Fruit fly (Drosophila melanogaster) whole organism, embryonic: ENCODE measurements around the gene CG12147.

ENCODE experiments used
- Atf-2 ChIP-seq: fragments of 200-800 bp; sonication (Bioruptor generic); optimal IDR thresholded peaks from 2 replicates; lab custom pipeline; 2016; ENCODE audit warnings: missing biosample characterization, missing genetic modification characterization
- CG10366 ChIP-seq: fragments of 200-800 bp; sonication (Bioruptor generic); IDR thresholded peaks from 2 replicates; pipeline ENCODE4 v1.3.6; 2022; ENCODE audit warnings: missing biosample characterization, missing genetic modification characterization
- CG10462 ChIP-seq: fragments of 200-800 bp; sonication (Bioruptor generic); optimal IDR thresholded peaks from 2 replicates; lab custom pipeline; 2016; ENCODE audit warnings: missing biosample characterization, missing genetic modification characterization
- CG10959 ChIP-seq: fragments of 200-800 bp; sonication (Bioruptor generic); IDR thresholded peaks from 2 replicates; pipeline ENCODE4 v1.3.6; 2022; ENCODE audit warnings: missing biosample characterization, missing genetic modification characterization
- CG14710 ChIP-seq: fragments of 200-800 bp; sonication (Bioruptor generic); optimal IDR thresholded peaks from 3 replicates; lab custom pipeline; 2019; ENCODE audit warnings: missing biosample characterization, mild to moderate bottlenecking, missing genetic modification characterization, moderate library complexity
- CG15011 ChIP-seq: fragments of 200-800 bp; sonication (Bioruptor generic); optimal IDR thresholded peaks from 3 replicates; lab custom pipeline; 2018; ENCODE audit warnings: missing biosample characterization, mild to moderate bottlenecking, missing genetic modification characterization
- CG15514 ChIP-seq: fragments of 200-800 bp; sonication (Bioruptor generic); optimal IDR thresholded peaks from 3 replicates; lab custom pipeline; 2017; ENCODE audit warnings: missing biosample characterization, missing genetic modification characterization, mild to moderate bottlenecking, moderate library complexity, missing genetic modification reagents
- CG16863 ChIP-seq: fragments of 200-800 bp; sonication (Bioruptor generic); optimal IDR thresholded peaks from 3 replicates; lab custom pipeline; 2016; ENCODE audit warnings: missing biosample characterization, missing genetic modification characterization
- CG17359 ChIP-seq: fragments of 200-800 bp; sonication (Bioruptor generic); optimal IDR thresholded peaks from 3 replicates; lab custom pipeline; 2018; ENCODE audit warnings: missing biosample characterization, mild to moderate bottlenecking, missing genetic modification characterization, moderate library complexity
- CG1832 ChIP-seq: fragments of 200-800 bp; sonication (Bioruptor generic); optimal IDR thresholded peaks from 2 replicates; lab custom pipeline; 2017; ENCODE audit warnings: missing biosample characterization, mild to moderate bottlenecking, missing genetic modification characterization, inconsistent platforms
- CG2202 ChIP-seq: fragments of 200-800 bp; sonication (Bioruptor generic); optimal IDR thresholded peaks from 2 replicates; lab custom pipeline; 2018; ENCODE audit warnings: missing biosample characterization, mild to moderate bottlenecking, missing genetic modification characterization
- CG31224 ChIP-seq: fragments of 200-800 bp; sonication (Bioruptor generic); IDR thresholded peaks from 2 replicates; pipeline ENCODE4 v1.3.6; 2022; ENCODE audit warnings: missing biosample characterization, missing genetic modification characterization
- CG3163 ChIP-seq: fragments of 200-800 bp; sonication (Bioruptor generic); optimal IDR thresholded peaks from 3 replicates; lab custom pipeline; 2016; ENCODE audit warnings: missing biosample characterization, missing genetic modification characterization
- CG32772 ChIP-seq: fragments of 200-800 bp; sonication (Bioruptor generic); IDR thresholded peaks from 2 replicates; pipeline ENCODE4 v1.3.6; 2022; ENCODE audit warnings: missing biosample characterization, missing genetic modification characterization
- CG3407 ChIP-seq: fragments of 200-800 bp; sonication (Bioruptor generic); optimal IDR thresholded peaks from 2 replicates; lab custom pipeline; 2018; ENCODE audit warnings: missing biosample characterization, mild to moderate bottlenecking, missing genetic modification characterization
- CG34224 ChIP-seq: fragments of 200-800 bp; sonication (Bioruptor generic); IDR thresholded peaks from 3 replicates; pipeline ENCODE4 v1.3.6; 2022; ENCODE audit warnings: missing biosample characterization, missing genetic modification characterization; ENCODE audit not compliant: partially characterized antibody
- CG34422 ChIP-seq: fragments of 200-800 bp; sonication (Bioruptor generic); IDR thresholded peaks from 3 replicates; pipeline ENCODE4 v1.3.6; 2022; ENCODE audit warnings: missing biosample characterization, missing genetic modification characterization
- CG43689 ChIP-seq: fragments of 200-800 bp; sonication (Bioruptor generic); IDR thresholded peaks from 2 replicates; pipeline ENCODE4 v1.3.6; 2022; ENCODE audit warnings: missing biosample characterization, missing genetic modification characterization
- CG7372 ChIP-seq: fragments of 200-800 bp; sonication (Bioruptor generic); IDR thresholded peaks from 2 replicates; pipeline ENCODE4 v1.3.6; 2022; ENCODE audit warnings: missing biosample characterization, missing genetic modification characterization
- CG9876 ChIP-seq: fragments of 200-800 bp; sonication (Bioruptor generic); optimal IDR thresholded peaks from 2 replicates; lab custom pipeline; 2016; ENCODE audit warnings: missing biosample characterization, missing genetic modification characterization
- CoRest ChIP-seq: fragments of 200-800 bp; sonication (Bioruptor generic); optimal IDR thresholded peaks from 3 replicates; lab custom pipeline; 2018; ENCODE audit warnings: missing biosample characterization, mild to moderate bottlenecking, missing genetic modification characterization, moderate library complexity
- CrebB ChIP-seq: fragments of 200-800 bp; sonication (Bioruptor generic); optimal IDR thresholded peaks from 3 replicates; lab custom pipeline; 2018; ENCODE audit warnings: missing biosample characterization, mild to moderate bottlenecking, missing genetic modification characterization
- D19B ChIP-seq: fragments of 200-800 bp; sonication (Bioruptor generic); optimal IDR thresholded peaks from 2 replicates; lab custom pipeline; 2017; ENCODE audit warnings: missing biosample characterization, mild to moderate bottlenecking, missing genetic modification characterization
- Dek ChIP-seq: fragments of 200-800 bp; sonication (Bioruptor generic); optimal IDR thresholded peaks from 3 replicates; lab custom pipeline; 2019; ENCODE audit warnings: missing biosample characterization, mild to moderate bottlenecking, missing genetic modification characterization, moderate library complexity
- Dref ChIP-seq: fragments of 200-800 bp; sonication (Bioruptor generic); IDR thresholded peaks from 2 replicates; pipeline ENCODE4 v1.3.6; 2022; ENCODE audit warnings: missing biosample characterization, missing genetic modification characterization
- Jarid2 ChIP-seq: fragments of 200-800 bp; sonication (Bioruptor generic); optimal IDR thresholded peaks from 3 replicates; lab custom pipeline; 2017; ENCODE audit warnings: mild to moderate bottlenecking, missing biosample characterization, missing genetic modification reagents, missing genetic modification characterization
- Kr ChIP-seq: fragments of 200-800 bp; sonication (Bioruptor generic); optimal IDR thresholded peaks from 2 replicates; lab custom pipeline; 2017; ENCODE audit warnings: missing biosample characterization, mild to moderate bottlenecking, missing genetic modification characterization
- Mes4 ChIP-seq: fragments of 200-800 bp; sonication (Bioruptor generic); optimal IDR thresholded peaks from 2 replicates; lab custom pipeline; 2016; ENCODE audit warnings: missing biosample characterization, missing genetic modification characterization
- Side ChIP-seq: fragments of 200-800 bp; sonication (Bioruptor generic); optimal IDR thresholded peaks from 2 replicates; lab custom pipeline; 2016; ENCODE audit warnings: missing biosample characterization, missing genetic modification characterization
- Stat92E ChIP-seq, 3 experiments: fragments of >200 bp in 2 of 3; fragments of 200-800 bp in 1 of 3; sonication (Bioruptor generic) in 1 of 3; optimal IDR thresholded peaks; 2 replicates each; lab custom pipeline; 2017 to 2019; ENCODE audit warnings: missing biosample characterization in 3 of 3, missing genetic modification characterization in 3 of 3, mild to moderate bottlenecking in 1 of 3, moderate library complexity in 1 of 3
- cad ChIP-seq: fragments of >200 bp; optimal IDR thresholded peaks from 2 replicates; lab custom pipeline; 2017; ENCODE audit warnings: missing biosample characterization, missing genetic modification characterization
- cwo ChIP-seq: fragments of 200-800 bp; sonication (Bioruptor generic); optimal IDR thresholded peaks from 3 replicates; lab custom pipeline; 2017; ENCODE audit warnings: missing biosample characterization, missing genetic modification characterization, mild to moderate bottlenecking, moderate library complexity, missing genetic modification reagents
- disco-r ChIP-seq: fragments of 200-800 bp; sonication (Bioruptor generic); optimal IDR thresholded peaks from 2 replicates; lab custom pipeline; 2016; ENCODE audit warnings: missing biosample characterization, missing genetic modification characterization
- fd64A ChIP-seq: fragments of 200-800 bp; sonication (Bioruptor generic); optimal IDR thresholded peaks from 3 replicates; lab custom pipeline; 2018; ENCODE audit warnings: missing biosample characterization, mild to moderate bottlenecking, missing genetic modification characterization
- ftz-f1 ChIP-seq: fragments of 200-800 bp; sonication (Bioruptor generic); optimal IDR thresholded peaks from 2 replicates; lab custom pipeline; 2016; ENCODE audit warnings: missing biosample characterization, missing genetic modification characterization
- hkb ChIP-seq, 2 experiments: fragments of 200-800 bp in 1 of 2; fragments of >200 bp in 1 of 2; sonication (Bioruptor generic) in 1 of 2; IDR thresholded peaks in 1 of 2; optimal IDR thresholded peaks in 1 of 2; 2 replicates each; pipeline versions ENCODE4 v1.3.6 to Lab custom; 2017 to 2022; ENCODE audit warnings: missing biosample characterization in 1 of 2, missing genetic modification characterization in 1 of 2
- insv ChIP-seq, 2 experiments: fragments of 200-800 bp; sonication (Bioruptor generic); optimal IDR thresholded peaks; 3 replicates each; lab custom pipeline; 2016 to 2018; ENCODE audit warnings: missing biosample characterization in 2 of 2, missing genetic modification characterization in 2 of 2
- jumu ChIP-seq: fragments of 200-800 bp; sonication (Bioruptor generic); optimal IDR thresholded peaks from 3 replicates; lab custom pipeline; 2016; ENCODE audit warnings: missing biosample characterization, missing genetic modification characterization
- klu ChIP-seq: fragments of 200-800 bp; sonication (Bioruptor generic); IDR thresholded peaks from 2 replicates; pipeline ENCODE4 v1.3.6; 2022; ENCODE audit warnings: missing biosample characterization, missing genetic modification characterization
- p53 ChIP-seq: fragments of 200-800 bp; sonication (Bioruptor generic); optimal IDR thresholded peaks from 2 replicates; lab custom pipeline; 2016; ENCODE audit warnings: missing biosample characterization, missing genetic modification characterization
- row ChIP-seq: fragments of 200-800 bp; sonication (Bioruptor generic); IDR thresholded peaks from 3 replicates; pipeline ENCODE4 v1.3.6; 2022; ENCODE audit warnings: missing biosample characterization, missing genetic modification characterization
- sc ChIP-seq, 3 experiments: fragments of >200 bp in 2 of 3; fragments of 200-800 bp in 1 of 3; sonication (Bioruptor generic) in 1 of 3; optimal IDR thresholded peaks; 2 replicates in 2 of 3; 3 replicates in 1 of 3; lab custom pipeline; 2017; ENCODE audit warnings: mild to moderate bottlenecking in 1 of 3, missing biosample characterization in 1 of 3, missing genetic modification characterization in 1 of 3, missing genetic modification reagents in 1 of 3
- sima ChIP-seq: fragments of 200-800 bp; sonication (Bioruptor generic); optimal IDR thresholded peaks from 2 replicates; lab custom pipeline; 2016; ENCODE audit warnings: missing biosample characterization, missing genetic modification characterization
- slbo ChIP-seq: fragments of 200-800 bp; sonication (Bioruptor generic); IDR thresholded peaks from 2 replicates; pipeline ENCODE4 v1.3.6; 2022; ENCODE audit warnings: missing biosample characterization, missing genetic modification characterization
- sna ChIP-seq: fragments of 200-800 bp; sonication (Bioruptor generic); IDR thresholded peaks from 2 replicates; pipeline ENCODE4 v1.3.6; 2022; ENCODE audit warnings: missing biosample characterization, missing genetic modification characterization; ENCODE audit not compliant: partially characterized antibody
- sqz ChIP-seq: fragments of 200-800 bp; sonication (Bioruptor generic); optimal IDR thresholded peaks from 3 replicates; lab custom pipeline; 2018; ENCODE audit warnings: missing biosample characterization, mild to moderate bottlenecking, missing genetic modification characterization
- ttk ChIP-seq: fragments of 200-800 bp; sonication (Bioruptor generic); IDR thresholded peaks from 2 replicates; pipeline ENCODE4 v2.1.2; 2022; ENCODE audit warnings: missing biosample characterization, missing genetic modification characterization
- unpg ChIP-seq: fragments of 200-800 bp; sonication (Bioruptor generic); optimal IDR thresholded peaks from 3 replicates; lab custom pipeline; 2018; ENCODE audit warnings: missing biosample characterization, mild to moderate bottlenecking, missing genetic modification characterization, moderate library complexity
- usp ChIP-seq: fragments of >200 bp; optimal IDR thresholded peaks from 2 replicates; lab custom pipeline; 2017; ENCODE audit warnings: missing biosample characterization, missing genetic modification characterization
- wdn ChIP-seq: fragments of 200-800 bp; sonication (Bioruptor generic); IDR thresholded peaks from 2 replicates; pipeline ENCODE4 v1.3.6; 2022; ENCODE audit warnings: missing biosample characterization, missing genetic modification characterization

Gene CG12147

dm6 chr3R:5474551-5474950, 47.5 kb upstream of the CG12147 start, which contains the start of the genes CG45100, HDAC3 and Hcs (continued):
- TF ChIP-seq insv (GFP tag; optimal IDR thresholded peaks at IDR 0.05; lab: Kevin White, UChicago): peak; percentile 67 to 97
- no peak for TF ChIP-seq sima (GFP tag; lab: Kevin White, UChicago)
- TF ChIP-seq CG2202 (tag; lab: Kevin White, UChicago): no peak
- peak; percentile 41 for TF ChIP-seq p53 (GFP tag; lab: Kevin White, UChicago)
- no peak for TF ChIP-seq sc (optimal IDR thresholded peaks at IDR 0.05; lab: Kevin White, UChicago)
- no peak for TF ChIP-seq sc (GFP tag; optimal IDR thresholded peaks at IDR 0.05; lab: Kevin White, UChicago)
- peak; percentile 36; the same call in 1 of the 2 replicates for TF ChIP-seq CG10366 (GFP tag; lab: Robert Waterston, UW)
- peak; percentile 87 for TF ChIP-seq hkb (optimal IDR thresholded peaks at IDR 0.05; lab: Kevin White, UChicago)
- TF ChIP-seq hkb (GFP tag; IDR thresholded peaks at IDR 0.05; lab: Robert Waterston, UW): no peak
- peak; percentile 64 for TF ChIP-seq CG14710 (tag; lab: Kevin White, UChicago)
- no peak for TF ChIP-seq wdn
- TF ChIP-seq CG32772 (GFP tag; lab: Robert Waterston, UW): 0 out of 2 replicates have a peak, but pooled peaks have one; percentile 19
- TF ChIP-seq unpg (GFP tag; lab: Kevin White, UChicago): no peak
- no peak for TF ChIP-seq CG3407 (GFP tag; lab: Kevin White, UChicago)
- peak; percentile 52 for TF ChIP-seq CG9876 (GFP tag; lab: Kevin White, UChicago)
- TF ChIP-seq CG34224 (GFP tag; lab: Robert Waterston, UW): peak; percentile 76
- no peak for TF ChIP-seq CG1832
- TF ChIP-seq disco-r (GFP tag; lab: Kevin White, UChicago): no peak
- peak; percentile 21 for TF ChIP-seq CG3163
- no peak for TF ChIP-seq Kr (GFP tag; lab: Kevin White, UChicago)
- no peak for TF ChIP-seq ftz-f1 (GFP tag; lab: Kevin White, UChicago)
- 0 out of 3 replicates have a peak, but pooled peaks have one; percentile 23 for TF ChIP-seq CG34422 (GFP tag; lab: Robert Waterston, UW)
- peak; percentile 13 for TF ChIP-seq Atf-2
- no peak for TF ChIP-seq ttk (GFP tag; lab: Robert Waterston, UW)
- no peak for TF ChIP-seq usp (GFP tag; lab: Kevin White, UChicago)
- no peak for TF ChIP-seq Mes4
- TF ChIP-seq CoRest: no peak
- TF ChIP-seq CG15011 (GFP tag; lab: Kevin White, UChicago): no peak
- TF ChIP-seq CG10959 (GFP tag; lab: Robert Waterston, UW): no peak
- TF ChIP-seq Dek (tag; lab: Kevin White, UChicago): no peak
- TF ChIP-seq sna (GFP tag; lab: Robert Waterston, UW): peak; percentile 84
- TF ChIP-seq jumu (GFP tag; lab: Kevin White, UChicago): peak; percentile 64
- TF ChIP-seq CG16863: peak; percentile 23
- no peak for TF ChIP-seq Stat92E (GFP tag; optimal IDR thresholded peaks at IDR 0.05; lab: Kevin White, UChicago)
- no peak for TF ChIP-seq Jarid2
- no peak for TF ChIP-seq fd64A (GFP tag; lab: Kevin White, UChicago)
- peak; percentile 45 for TF ChIP-seq CG15514 (GFP tag; lab: Kevin White, UChicago)
- TF ChIP-seq CG31224 (GFP tag; lab: Robert Waterston, UW): 0 out of 2 replicates have a peak, but pooled peaks have one; percentile 15
- TF ChIP-seq Dref (GFP tag; lab: Robert Waterston, UW): peak; percentile 36
- no peak for TF ChIP-seq cwo (GFP tag; lab: Kevin White, UChicago)
- TF ChIP-seq sqz (GFP tag; lab: Kevin White, UChicago): no peak
- TF ChIP-seq CG10462: no peak
- TF ChIP-seq Side: peak; percentile 28
- peak; percentile 78 for TF ChIP-seq slbo (GFP tag; lab: Robert Waterston, UW)
- TF ChIP-seq cad (GFP tag; lab: Kevin White, UChicago): no peak
- no peak for TF ChIP-seq CG43689 (GFP tag; lab: Robert Waterston, UW)
- no peak for TF ChIP-seq CG17359 (tag; lab: Kevin White, UChicago)
- TF ChIP-seq CrebB (tag; lab: Kevin White, UChicago): no peak
- no peak; the same call in 1 of the 2 replicates for TF ChIP-seq klu (GFP tag; lab: Robert Waterston, UW)
- TF ChIP-seq CG7372 (GFP tag; lab: Robert Waterston, UW): no peak; the same call in 1 of the 2 replicates
- no peak for TF ChIP-seq D19B
- peak; percentile 97 for TF ChIP-seq row (GFP tag; lab: Robert Waterston, UW)
